Worm (Caenorhabditis elegans): ENCODE data around the gene C17A2.2.

DNA sequence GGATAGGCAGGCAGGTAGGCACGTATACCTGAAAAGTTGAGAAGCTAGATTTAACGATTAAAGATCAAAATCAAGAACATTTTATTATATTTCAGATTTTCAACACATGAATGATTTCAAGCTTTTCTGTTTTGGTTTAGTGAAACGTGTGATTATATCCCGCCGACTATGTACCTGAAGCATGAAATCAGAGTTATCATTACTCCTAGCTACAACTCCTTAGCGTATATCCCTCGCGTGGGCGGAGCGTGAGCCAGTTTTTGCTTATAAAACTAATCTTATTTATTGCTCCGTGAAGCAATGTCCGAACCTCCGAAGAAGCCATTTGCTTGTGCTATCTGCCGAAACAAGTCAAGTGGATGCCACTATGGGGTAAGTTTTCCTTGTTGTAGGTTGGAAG, 33.8 kb downstream of the C17A2.2 start, which contains the start of gene nhr-166:
- no peak for TF ChIP-seq lin-26 (GFP tag; IDR thresholded peaks at IDR 0.05)
- TF ChIP-seq akir-1 (GFP tag; optimal IDR thresholded peaks at IDR 0.05): no peak

Measured in whole organism, young adult.